Worm (Caenorhabditis elegans) whole organism, mixed stage, embryonic: Measurements from ENCODE around the gene ZK1307.4.
A peak's percentile ranks its signal among the peaks of the same experiment; 100 is the strongest.

ENCODE experiments used
- M03D4.4 ChIP-seq: sonication (generic microtip); optimal IDR thresholded peaks from 2 replicates; lab custom pipeline; 2017; ENCODE audit warnings: mild to moderate bottlenecking, missing genetic modification characterization, missing compliant biosample characterization
- bed-3 ChIP-seq: fragments of 200-800 bp; sonication (Bioruptor generic); optimal IDR thresholded peaks from 3 replicates; lab custom pipeline; 2018; ENCODE audit warnings: mild to moderate bottlenecking, missing genetic modification characterization, moderate library complexity, missing compliant biosample characterization
- blmp-1 ChIP-seq: fragments of 150-350 bp; optimal IDR thresholded peaks from 2 replicates; lab custom pipeline; 2014; ENCODE audit warnings: missing biosample characterization, missing genetic modification characterization
- ceh-39 ChIP-seq: fragments of 150-350 bp; optimal IDR thresholded peaks from 2 replicates; lab custom pipeline; 2014; ENCODE audit warnings: missing biosample characterization, missing genetic modification characterization
- ceh-43 ChIP-seq: fragments of 200-800 bp; sonication (Bioruptor generic); optimal IDR thresholded peaks from 2 replicates; lab custom pipeline; 2018; ENCODE audit warnings: mild to moderate bottlenecking, missing genetic modification characterization, moderate library complexity, missing compliant biosample characterization
- ceh-83 ChIP-seq: fragments of 200-800 bp; sonication (Bioruptor generic); optimal IDR thresholded peaks from 2 replicates; lab custom pipeline; 2018; ENCODE audit warnings: mild to moderate bottlenecking, missing genetic modification characterization, missing compliant biosample characterization
- ces-1 ChIP-seq: fragments of 150-350 bp; optimal IDR thresholded peaks from 2 replicates; lab custom pipeline; 2014; ENCODE audit warnings: missing biosample characterization, missing genetic modification reagents, missing genetic modification characterization
- cnd-1 ChIP-seq: fragments of 200-800 bp; sonication (Bioruptor generic); optimal IDR thresholded peaks from 2 replicates; lab custom pipeline; 2018; ENCODE audit warnings: mild to moderate bottlenecking, missing genetic modification characterization, missing compliant biosample characterization
- drap-1 ChIP-seq: fragments of 200-800 bp; sonication (Bioruptor generic); optimal IDR thresholded peaks from 3 replicates; lab custom pipeline; 2018; ENCODE audit warnings: mild to moderate bottlenecking, missing genetic modification characterization, missing compliant biosample characterization
- elt-1 ChIP-seq: sonication (generic microtip); optimal IDR thresholded peaks from 2 replicates; lab custom pipeline; 2017; ENCODE audit warnings: missing genetic modification characterization, mild to moderate bottlenecking, missing compliant biosample characterization, antibody characterized with exemption, moderate library complexity, borderline replicate concordance; ENCODE audit not compliant: insufficient read depth
- elt-3 ChIP-seq: fragments of 150-350 bp; optimal IDR thresholded peaks from 2 replicates; lab custom pipeline; 2014; ENCODE audit warnings: missing biosample characterization, missing genetic modification characterization
- flh-1 ChIP-seq: fragments of 200-800 bp; sonication (Bioruptor generic); optimal IDR thresholded peaks from 2 replicates; lab custom pipeline; 2018; ENCODE audit warnings: mild to moderate bottlenecking, missing genetic modification characterization, moderate library complexity, missing compliant biosample characterization
- ham-2 ChIP-seq: fragments of 200-800 bp; sonication (Bioruptor generic); optimal IDR thresholded peaks from 2 replicates; lab custom pipeline; 2018; ENCODE audit warnings: mild to moderate bottlenecking, missing genetic modification characterization, missing compliant biosample characterization
- hlh-1 ChIP-seq: fragments of 150-350 bp; optimal IDR thresholded peaks from 2 replicates; lab custom pipeline; 2014; ENCODE audit warnings: missing biosample characterization, missing genetic modification reagents, missing genetic modification characterization
- lin-13 ChIP-seq: fragments of 150-350 bp; optimal IDR thresholded peaks from 2 replicates; lab custom pipeline; 2014; ENCODE audit warnings: missing biosample characterization, missing genetic modification characterization
- lin-32 ChIP-seq: fragments of 200-800 bp; sonication (Bioruptor generic); optimal IDR thresholded peaks from 2 replicates; lab custom pipeline; 2018; ENCODE audit warnings: mild to moderate bottlenecking, missing genetic modification characterization, missing compliant biosample characterization
- lsy-2 ChIP-seq: fragments of 150-350 bp; optimal IDR thresholded peaks from 2 replicates; lab custom pipeline; 2014; ENCODE audit warnings: missing biosample characterization, missing genetic modification characterization
- mab-5 ChIP-seq: fragments of 150-350 bp; optimal IDR thresholded peaks from 2 replicates; lab custom pipeline; 2014; ENCODE audit warnings: missing biosample characterization, missing genetic modification characterization
- mep-1 ChIP-seq: fragments of 150-350 bp; optimal IDR thresholded peaks from 2 replicates; lab custom pipeline; 2017; ENCODE audit warnings: missing biosample characterization, missing genetic modification reagents, missing genetic modification characterization, inconsistent platforms
- mls-2 ChIP-seq: sonication (generic microtip); optimal IDR thresholded peaks from 2 replicates; lab custom pipeline; 2016; ENCODE audit warnings: mild to moderate bottlenecking, missing genetic modification characterization, moderate library complexity, missing compliant biosample characterization
- nhr-12 ChIP-seq: fragments of 150-350 bp; optimal IDR thresholded peaks from 2 replicates; lab custom pipeline; 2014; ENCODE audit warnings: missing biosample characterization, missing genetic modification characterization
- nhr-2 ChIP-seq: fragments of 150-350 bp; optimal IDR thresholded peaks from 2 replicates; lab custom pipeline; 2014; ENCODE audit warnings: missing biosample characterization, missing genetic modification characterization
- nhr-237 ChIP-seq: fragments of 150-350 bp; optimal IDR thresholded peaks from 2 replicates; lab custom pipeline; 2014; ENCODE audit warnings: missing biosample characterization, missing genetic modification characterization
- nhr-28 ChIP-seq: fragments of 150-350 bp; optimal IDR thresholded peaks from 2 replicates; lab custom pipeline; 2014; ENCODE audit warnings: missing biosample characterization, missing genetic modification characterization
- nhr-76 ChIP-seq: sonication (generic microtip); optimal IDR thresholded peaks from 2 replicates; lab custom pipeline; 2017; ENCODE audit warnings: missing biosample characterization, missing genetic modification characterization
- pha-4 ChIP-seq: fragments of 150-350 bp; optimal IDR thresholded peaks from 2 replicates; lab custom pipeline; 2018; ENCODE audit warnings: missing biosample characterization, missing genetic modification reagents, missing genetic modification characterization
- sem-2 ChIP-seq: fragments of 200-800 bp; sonication (Bioruptor generic); optimal IDR thresholded peaks from 2 replicates; lab custom pipeline; 2018; ENCODE audit warnings: mild to moderate bottlenecking, missing genetic modification characterization, missing compliant biosample characterization
- snpc-4 ChIP-seq: fragments of 150-350 bp; optimal IDR thresholded peaks from 2 replicates; lab custom pipeline; 2014; ENCODE audit warnings: missing biosample characterization, missing genetic modification characterization
- sptf-1 ChIP-seq: sonication (generic microtip); optimal IDR thresholded peaks from 2 replicates; lab custom pipeline; 2017; ENCODE audit warnings: mild to moderate bottlenecking, missing genetic modification characterization, moderate library complexity, missing compliant biosample characterization
- tbx-8 ChIP-seq: fragments of 200-800 bp; sonication (Bioruptor generic); optimal IDR thresholded peaks from 2 replicates; lab custom pipeline; 2018; ENCODE audit warnings: mild to moderate bottlenecking, missing genetic modification characterization, moderate library complexity, missing compliant biosample characterization
- unc-120 ChIP-seq: sonication (generic microtip); optimal IDR thresholded peaks from 2 replicates; lab custom pipeline; 2017; ENCODE audit warnings: missing genetic modification characterization, missing compliant biosample characterization; ENCODE audit not compliant: poor library complexity, severe bottlenecking
- unc-39 ChIP-seq: fragments of 150-350 bp; optimal IDR thresholded peaks from 2 replicates; lab custom pipeline; 2014; ENCODE audit warnings: missing biosample characterization, missing genetic modification characterization
- unc-62 ChIP-seq: fragments of 150-350 bp; optimal IDR thresholded peaks from 2 replicates; lab custom pipeline; 2014; ENCODE audit warnings: missing biosample characterization, missing genetic modification reagents, missing genetic modification characterization
- zip-8 ChIP-seq: fragments of 150-350 bp; optimal IDR thresholded peaks from 2 replicates; lab custom pipeline; 2014; ENCODE audit warnings: missing biosample characterization, missing genetic modification characterization
- ztf-11 ChIP-seq: fragments of 150-350 bp; optimal IDR thresholded peaks from 2 replicates; lab custom pipeline; 2014; ENCODE audit warnings: missing biosample characterization, missing genetic modification characterization

Gene ZK1307.4

DNA sequence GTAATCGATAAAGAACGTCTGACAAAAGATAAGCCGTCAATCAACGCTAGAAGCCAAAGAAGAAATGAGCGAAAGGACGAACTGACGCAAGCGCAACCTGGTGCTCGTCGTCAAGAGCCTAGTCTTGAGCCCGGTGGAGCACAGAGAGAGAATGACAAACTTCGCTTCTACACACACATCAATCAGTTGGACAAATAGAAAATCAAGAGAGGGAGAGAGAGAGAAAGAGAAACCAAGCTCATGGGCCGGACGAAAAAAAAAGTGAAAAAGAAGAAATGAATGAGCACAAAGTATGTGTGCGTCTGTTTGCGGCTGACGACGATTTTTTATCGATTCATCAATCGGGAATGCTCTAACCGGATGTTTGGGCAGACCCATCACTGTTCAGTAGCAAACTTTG lies 30.5 kb downstream of the ZK1307.4 start:
- TF ChIP-seq pha-4 (tag; lab: Kevin White, UChicago) (no peak), sptf-1 (tag; lab: Kevin White, UChicago) (no peak), mls-2 (tag; lab: Kevin White, UChicago) (no peak), unc-120 (tag; lab: Kevin White, UChicago) (peak; percentile 39), snpc-4 (tag; lab: Kevin White, UChicago) (no peak), flh-1 (no peak), ham-2 (GFP tag; lab: Kevin White, UChicago) (no peak), ces-1 (no peak), nhr-76 (tag; lab: Kevin White, UChicago) (no peak), ceh-43 (GFP tag; lab: Kevin White, UChicago) (no peak), nhr-12 (tag; lab: Kevin White, UChicago) (no peak), unc-62 (GFP tag; lab: Kevin White, UChicago) (peak; percentile 90), ztf-11 (tag; lab: Kevin White, UChicago) (no peak), sem-2 (GFP tag; lab: Kevin White, UChicago) (no peak), bed-3 (GFP tag; lab: Kevin White, UChicago) (no peak), ceh-39 (tag; lab: Kevin White, UChicago) (no peak), mep-1 (tag; lab: Kevin White, UChicago) (no peak), elt-3 (no peak), lsy-2 (tag; lab: Kevin White, UChicago) (no peak), nhr-237 (no peak), M03D4.4 (tag; lab: Kevin White, UChicago) (no peak), unc-39 (tag; lab: Kevin White, UChicago) (no peak), cnd-1 (tag; lab: Kevin White, UChicago) (no peak), drap-1 (GFP tag; lab: Kevin White, UChicago) (no peak), hlh-1 (peak; percentile 67)
- TF ChIP-seq, all 35 proteins: peak for 3

DNA sequence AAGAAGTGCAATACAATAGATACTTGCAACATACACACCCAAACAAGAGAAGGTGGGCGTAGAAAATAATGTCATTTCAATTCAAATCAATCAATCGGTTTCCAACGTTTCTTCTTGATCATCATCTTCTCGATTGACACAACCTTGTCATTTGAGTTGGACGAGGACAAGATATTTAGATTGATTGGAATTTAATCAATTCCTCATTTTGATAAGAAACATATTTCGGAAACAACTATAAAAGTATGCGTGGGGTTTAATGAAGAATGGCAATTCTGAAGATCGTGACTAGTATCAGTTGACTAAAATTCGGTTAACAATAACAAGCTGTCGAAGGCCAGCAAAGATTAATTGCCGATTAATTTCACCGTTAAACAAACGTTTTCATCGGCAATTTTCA lies 31.0 kb downstream of the ZK1307.4 start:
- no peak for TF ChIP-seq mab-5
- peak; percentile 60 for TF ChIP-seq unc-62 (GFP tag; lab: Kevin White, UChicago)
- TF ChIP-seq nhr-237: no peak
- TF ChIP-seq lsy-2 (tag; lab: Kevin White, UChicago): no peak
- no peak for TF ChIP-seq pha-4 (tag; lab: Kevin White, UChicago)
- TF ChIP-seq elt-1 (tag; lab: Kevin White, UChicago): no peak
- TF ChIP-seq cnd-1 (tag; lab: Kevin White, UChicago): no peak
- no peak for TF ChIP-seq mls-2 (tag; lab: Kevin White, UChicago)

DNA sequence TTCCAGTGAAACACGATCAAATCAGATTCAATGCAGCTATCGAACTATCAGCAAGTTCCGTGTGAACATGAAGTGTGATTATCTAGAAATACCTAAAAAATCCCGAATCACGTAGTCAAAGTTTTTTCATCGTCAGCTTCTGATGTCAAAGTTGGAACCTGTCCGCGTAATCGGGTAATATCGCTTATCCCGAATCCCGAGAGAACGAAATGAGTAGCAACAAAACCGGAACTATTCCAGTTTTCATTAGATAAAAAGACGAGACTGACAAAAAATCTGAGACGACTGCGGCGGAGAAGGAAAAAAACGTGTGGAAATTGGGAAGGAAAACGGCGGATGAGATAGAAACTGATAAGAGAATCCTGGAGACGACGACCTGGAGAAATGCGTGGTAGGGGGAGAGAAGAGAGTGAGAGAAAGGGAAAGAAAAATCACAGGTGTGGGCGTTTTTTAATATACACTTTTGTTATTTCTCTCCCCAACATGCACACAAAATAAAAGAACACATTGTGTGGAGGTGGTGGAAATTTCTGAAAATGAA lies 31.5 kb downstream of the ZK1307.4 start:
- TF ChIP-seq sptf-1 (tag; lab: Kevin White, UChicago): no peak
- TF ChIP-seq elt-1 (tag; lab: Kevin White, UChicago): peak; percentile 26
- TF ChIP-seq, all 35 proteins: peak for 1

DNA sequence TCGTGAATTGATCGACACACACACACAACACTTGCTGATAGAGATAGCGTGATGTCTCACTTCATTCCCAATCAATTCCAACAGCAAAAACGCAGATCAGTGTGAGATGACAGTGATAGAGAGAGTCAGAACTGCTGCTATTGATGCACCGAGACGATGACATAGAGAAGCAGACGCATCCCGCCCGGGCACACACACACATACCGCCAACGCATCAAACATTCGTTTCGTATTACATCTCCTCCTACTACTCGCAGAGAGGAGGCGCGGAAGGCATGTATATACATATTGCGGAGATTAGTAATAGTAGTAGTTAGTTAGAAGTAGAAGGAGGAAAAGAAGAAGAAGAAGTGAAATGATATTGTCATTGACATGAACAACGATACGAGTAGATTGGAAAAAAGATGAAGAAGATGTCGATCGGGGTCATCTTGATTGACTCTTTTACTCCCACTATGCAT lies 32.2 kb downstream of the ZK1307.4 start:
- TF ChIP-seq mep-1 (tag; lab: Kevin White, UChicago) (no peak), bed-3 (GFP tag; lab: Kevin White, UChicago) (no peak), pha-4 (tag; lab: Kevin White, UChicago) (no peak), nhr-237 (no peak), elt-1 (tag; lab: Kevin White, UChicago) (peak; percentile 85), zip-8 (tag; lab: Kevin White, UChicago) (no peak), nhr-12 (tag; lab: Kevin White, UChicago) (no peak), ceh-39 (tag; lab: Kevin White, UChicago) (no peak), cnd-1 (tag; lab: Kevin White, UChicago) (no peak), lin-32 (GFP tag; lab: Kevin White, UChicago) (no peak), sem-2 (GFP tag; lab: Kevin White, UChicago) (no peak), tbx-8 (GFP tag; lab: Kevin White, UChicago) (no peak), lsy-2 (tag; lab: Kevin White, UChicago) (no peak), lin-13 (no peak), ztf-11 (tag; lab: Kevin White, UChicago) (no peak), ceh-43 (GFP tag; lab: Kevin White, UChicago) (no peak), ham-2 (GFP tag; lab: Kevin White, UChicago) (peak; percentile 63), unc-39 (tag; lab: Kevin White, UChicago) (no peak), unc-62 (GFP tag; lab: Kevin White, UChicago) (peak; percentile 84), ceh-83 (no peak), ces-1 (no peak), M03D4.4 (tag; lab: Kevin White, UChicago) (no peak), snpc-4 (tag; lab: Kevin White, UChicago) (no peak), blmp-1 (no peak), flh-1 (no peak), mab-5 (no peak), nhr-76 (tag; lab: Kevin White, UChicago) (no peak), mls-2 (tag; lab: Kevin White, UChicago) (no peak), elt-3 (no peak), nhr-2 (tag; lab: Kevin White, UChicago) (no peak), nhr-28 (tag; lab: Kevin White, UChicago) (no peak), hlh-1 (peak; percentile 70), drap-1 (GFP tag; lab: Kevin White, UChicago) (peak; percentile 42), unc-120 (tag; lab: Kevin White, UChicago) (peak; percentile 63), sptf-1 (tag; lab: Kevin White, UChicago) (no peak)
